Worm (Caenorhabditis elegans): ENCODE measurements around the gene VF13D12L.3.

VF13D12L.3 gene

DNA sequence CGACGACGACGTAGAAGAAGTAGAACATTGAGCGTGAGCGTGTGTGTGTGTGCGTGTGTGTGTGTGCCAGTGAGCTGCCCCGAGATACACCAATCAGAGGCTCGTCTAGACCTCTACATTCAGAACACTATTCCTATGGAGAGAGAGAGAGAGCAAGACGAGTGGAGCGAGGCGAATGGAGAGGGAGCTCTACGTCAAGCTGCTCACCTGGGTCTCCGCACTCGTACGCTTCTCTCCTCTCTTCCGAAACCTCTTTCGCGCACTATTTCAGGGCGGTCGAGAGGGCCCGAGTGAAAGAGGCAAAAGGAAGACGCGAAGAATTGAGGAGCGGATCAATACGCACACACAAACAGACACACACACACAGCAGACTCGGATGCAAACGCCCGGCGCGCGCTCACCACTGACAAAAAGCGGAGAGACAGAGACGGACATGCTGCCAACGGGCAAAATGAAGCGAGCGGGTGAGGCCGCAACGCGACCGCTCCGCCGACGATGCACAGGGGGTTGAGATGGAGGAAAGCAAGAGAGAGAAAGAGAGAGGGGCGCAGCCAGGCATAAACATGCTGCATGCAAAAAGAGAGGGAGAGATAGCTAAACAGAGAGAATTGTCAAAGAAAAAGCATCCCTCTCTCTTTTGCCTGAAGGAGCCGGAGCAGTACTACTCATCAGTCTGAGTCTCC is 43.8 kb downstream of the VF13D12L.3 start (continued):
- TF ChIP-seq fkh-10 (GFP tag; optimal IDR thresholded peaks at IDR 0.05): no peak
- TF ChIP-seq tbx-2 (tag; optimal IDR thresholded peaks at IDR 0.05): peak; percentile 90
- TF ChIP-seq unc-55 (GFP tag; optimal IDR thresholded peaks at IDR 0.05): peak; percentile 80
- TF ChIP-seq gmeb-2 (tag; optimal IDR thresholded peaks at IDR 0.05): no peak
- peak; percentile 35 for TF ChIP-seq elt-2 (tag; optimal IDR thresholded peaks at IDR 0.05)
- no peak for TF ChIP-seq ceh-9 (tag; optimal IDR thresholded peaks at IDR 0.05)
- TF ChIP-seq pax-1 (tag; optimal IDR thresholded peaks at IDR 0.05): no peak
- TF ChIP-seq eyg-1 (tag; optimal IDR thresholded peaks at IDR 0.05): peak; percentile 37
- peak; percentile 55 for TF ChIP-seq ztf-16 (tag; optimal IDR thresholded peaks at IDR 0.05)
- peak; percentile 69 for TF ChIP-seq pros-1 (tag; optimal IDR thresholded peaks at IDR 0.05)
- TF ChIP-seq fkh-6 (tag; optimal IDR thresholded peaks at IDR 0.05): peak; percentile 30
- peak; percentile 64 for TF ChIP-seq dmd-4 (tag; optimal IDR thresholded peaks at IDR 0.05; ENCODE audit: borderline replicate concordance)
- peak; percentile 83 for TF ChIP-seq ceh-14 (tag; optimal IDR thresholded peaks at IDR 0.05)
- peak; percentile 93 for TF ChIP-seq ceh-48 (tag; optimal IDR thresholded peaks at IDR 0.05)
- peak; percentile 94 for TF ChIP-seq ceh-31 (tag; optimal IDR thresholded peaks at IDR 0.05)
- peak; percentile 4 for TF ChIP-seq che-1 (tag; optimal IDR thresholded peaks at IDR 0.05)
- peak; percentile 55 for TF ChIP-seq ceh-2 (tag; optimal IDR thresholded peaks at IDR 0.05)
- peak; percentile 53 for TF ChIP-seq ceh-22 (tag; optimal IDR thresholded peaks at IDR 0.05)
- TF ChIP-seq lin-11 (tag; optimal IDR thresholded peaks at IDR 0.05): peak; percentile 30
- TF ChIP-seq hlh-30 (tag; optimal IDR thresholded peaks at IDR 0.05; ENCODE audit: insufficient read depth): peak; percentile 68
- TF ChIP-seq sox-2 (GFP tag; IDR thresholded peaks at IDR 0.05): peak; percentile 1; the same call in 1 of the 2 replicates

DNA sequence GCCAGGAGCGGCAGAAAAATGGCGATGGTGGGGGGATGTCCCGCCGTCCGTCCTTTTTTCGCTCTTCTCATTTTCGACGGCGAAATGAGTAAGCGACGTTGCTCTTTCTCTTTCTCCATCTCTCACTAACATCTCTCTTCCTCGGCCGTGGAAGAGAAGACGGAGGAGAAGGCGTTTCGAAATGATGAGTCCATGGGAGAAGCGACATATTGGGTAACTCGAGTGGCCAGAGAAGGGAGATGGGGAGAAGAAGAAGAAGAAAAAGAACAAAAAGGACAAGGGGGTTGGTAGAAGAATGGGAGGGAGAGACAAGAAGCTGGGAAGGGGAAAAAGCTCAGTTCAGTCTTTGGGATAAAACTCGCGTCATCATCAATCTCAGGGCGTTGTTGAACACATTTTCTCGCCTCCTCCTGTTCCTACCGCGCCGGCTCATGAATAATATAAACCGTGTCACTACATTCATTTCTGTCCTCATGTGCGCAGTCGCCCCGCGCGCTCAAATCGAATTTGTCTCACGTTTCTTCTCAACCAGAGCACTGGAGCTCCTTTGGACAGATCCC is 45.9 kb downstream of the VF13D12L.3 start:
- peak; percentile 35 for TF ChIP-seq ceh-14 (tag; optimal IDR thresholded peaks at IDR 0.05)
- no peak for TF ChIP-seq hlh-15 (tag; optimal IDR thresholded peaks at IDR 0.05)
- no peak for TF ChIP-seq K09A11.1 (tag; optimal IDR thresholded peaks at IDR 0.05; ENCODE audit: insufficient read depth)
- TF ChIP-seq pros-1 (tag; optimal IDR thresholded peaks at IDR 0.05): no peak
- no peak for TF ChIP-seq nhr-232 (tag; optimal IDR thresholded peaks at IDR 0.05)
- no peak for TF ChIP-seq ahr-1 (tag; optimal IDR thresholded peaks at IDR 0.05)
- TF ChIP-seq dmd-4 (tag; optimal IDR thresholded peaks at IDR 0.05; ENCODE audit: borderline replicate concordance): no peak
- no peak for TF ChIP-seq ceh-45 (GFP tag; IDR thresholded peaks at IDR 0.05)
- no peak for TF ChIP-seq Y22D7AL.16 (tag; optimal IDR thresholded peaks at IDR 0.05)
- TF ChIP-seq unc-3 (GFP tag; conservative IDR thresholded peaks at IDR 0.05): no peak
- no peak for TF ChIP-seq unc-3 (tag; optimal IDR thresholded peaks at IDR 0.05)
- TF ChIP-seq sox-2 (GFP tag; IDR thresholded peaks at IDR 0.05): no peak
- TF ChIP-seq ama-1 (optimal IDR thresholded peaks at IDR 0.05): no peak
- no peak for TF ChIP-seq eyg-1 (tag; optimal IDR thresholded peaks at IDR 0.05)
- TF ChIP-seq fkh-10 (GFP tag; optimal IDR thresholded peaks at IDR 0.05): no peak
- TF ChIP-seq npax-4 (tag; optimal IDR thresholded peaks at IDR 0.05): no peak
- TF ChIP-seq ceh-34 (tag; optimal IDR thresholded peaks at IDR 0.05): peak; percentile 79
- no peak for TF ChIP-seq pha-4 (tag; optimal IDR thresholded peaks at IDR 0.05)
- no peak for TF ChIP-seq fax-1 (tag; optimal IDR thresholded peaks at IDR 0.05)
- peak; percentile 37 for TF ChIP-seq C08G9.2 (tag; optimal IDR thresholded peaks at IDR 0.05)
- no peak for TF ChIP-seq pha-2 (tag; optimal IDR thresholded peaks at IDR 0.05)
- TF ChIP-seq sdc-2 (tag; optimal IDR thresholded peaks at IDR 0.05): no peak
- TF ChIP-seq hlh-8 (tag; optimal IDR thresholded peaks at IDR 0.05): no peak
- TF ChIP-seq hlh-6 (tag; optimal IDR thresholded peaks at IDR 0.05): no peak
- no peak for TF ChIP-seq ceh-30 (tag; optimal IDR thresholded peaks at IDR 0.05)
- TF ChIP-seq hlh-13 (GFP tag; optimal IDR thresholded peaks at IDR 0.05): no peak
- no peak for TF ChIP-seq zip-5 (tag; optimal IDR thresholded peaks at IDR 0.05)
- no peak for TF ChIP-seq pqm-1 (tag; optimal IDR thresholded peaks at IDR 0.05)
- peak; percentile 46 for TF ChIP-seq nfya-1 (tag; optimal IDR thresholded peaks at IDR 0.05)
- TF ChIP-seq F13H6.1 (tag; optimal IDR thresholded peaks at IDR 0.05): no peak
- TF ChIP-seq nhr-11 (tag; optimal IDR thresholded peaks at IDR 0.05): no peak
- peak; percentile 50 for TF ChIP-seq tbx-2 (tag; optimal IDR thresholded peaks at IDR 0.05)
- no peak for TF ChIP-seq ceh-6 (GFP tag; optimal IDR thresholded peaks at IDR 0.05)
- TF ChIP-seq pat-9 (tag; optimal IDR thresholded peaks at IDR 0.05): no peak
- no peak for TF ChIP-seq ceh-31 (tag; optimal IDR thresholded peaks at IDR 0.05)
- TF ChIP-seq fkh-6 (tag; optimal IDR thresholded peaks at IDR 0.05): no peak
- TF ChIP-seq lim-6 (tag; optimal IDR thresholded peaks at IDR 0.05): peak; percentile 31
- no peak for TF ChIP-seq gmeb-2 (tag; optimal IDR thresholded peaks at IDR 0.05)
- TF ChIP-seq rnt-1 (tag; optimal IDR thresholded peaks at IDR 0.05): peak; percentile 4

Data from whole organism, late embryonic.